Worm (Caenorhabditis elegans): ENCODE data around the gene snrp-40.1.

Gene snrp-40.1

DNA sequence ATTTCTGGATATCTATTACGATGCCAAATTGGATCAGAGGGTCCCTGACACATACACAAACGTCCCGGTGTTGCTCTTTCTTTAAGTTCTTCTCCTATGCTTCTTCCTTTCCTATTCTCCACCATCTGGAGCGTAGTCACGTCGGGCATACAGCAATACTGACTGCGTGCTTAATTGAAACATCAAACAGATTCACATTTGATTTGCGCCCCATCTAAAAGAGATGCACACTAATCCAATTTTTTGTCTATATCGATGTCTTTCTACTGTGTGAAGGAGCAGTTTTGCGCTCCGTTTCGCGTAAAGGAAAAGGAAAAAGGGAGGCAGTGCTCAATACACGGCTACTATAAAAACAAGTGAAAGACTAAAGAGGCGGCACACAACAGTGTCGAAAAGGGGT, 29.1 kb upstream of the snrp-40.1 start:
- TF ChIP-seq pqm-1 (tag; optimal IDR thresholded peaks at IDR 0.05): no peak
- TF ChIP-seq F37D6.2 (tag; optimal IDR thresholded peaks at IDR 0.05): no peak
- no peak for TF ChIP-seq aha-1 (tag)
- no peak for TF ChIP-seq nhr-102 (tag; optimal IDR thresholded peaks at IDR 0.05)

DNA sequence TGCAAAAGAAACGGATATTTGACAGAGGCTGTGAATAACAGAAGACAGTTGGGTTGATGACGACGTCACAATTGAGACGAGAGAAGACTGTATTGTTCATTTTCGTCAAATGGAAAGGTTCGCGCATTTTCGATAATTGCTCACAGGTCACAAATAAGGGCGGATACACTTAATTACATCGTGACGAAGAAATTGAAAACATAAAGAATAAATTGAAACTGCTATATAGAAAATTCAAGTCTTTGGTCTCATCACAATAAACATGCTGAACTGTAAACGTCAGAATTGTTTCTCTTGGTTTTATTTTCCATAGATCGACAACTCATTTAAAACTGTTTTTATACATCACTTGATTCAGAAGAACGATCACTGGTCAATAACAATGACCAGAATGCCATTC, 27.2 kb upstream of the snrp-40.1 start, which contains the start of gene ZK455.5:
Gene ZK455.5, minus strand, starts transcription at position 101 of the 400 bp plus-strand sequence.
- TF ChIP-seq sdz-12 (GFP tag; optimal IDR thresholded peaks at IDR 0.05): no peak
- TF ChIP-seq nhr-102 (tag; optimal IDR thresholded peaks at IDR 0.05): no peak
- no peak for TF ChIP-seq ceh-28 (tag; optimal IDR thresholded peaks at IDR 0.05)
- TF ChIP-seq hmg-1.1 (GFP tag; IDR thresholded peaks at IDR 0.05): no peak
- TF ChIP-seq lir-3 (tag; optimal IDR thresholded peaks at IDR 0.05): no peak

ce11 chrX:11324240-11324639, 24.7 kb upstream of the snrp-40.1 start, which contains the start of gene asm-2:
Gene asm-2, minus strand, starts transcription at chrX:11324251.
- TF ChIP-seq nhr-77 (tag; optimal IDR thresholded peaks at IDR 0.05): peak; percentile 57
- peak; percentile 36; the same call in 1 of the 2 replicates for TF ChIP-seq tra-1 (GFP tag; IDR thresholded peaks at IDR 0.05)
- no peak for TF ChIP-seq daf-16 (GFP tag; optimal IDR thresholded peaks at IDR 0.05)
- peak; percentile 88 for TF ChIP-seq daf-16 (tag; optimal IDR thresholded peaks at IDR 0.05)
- TF ChIP-seq dmd-6 (GFP tag; IDR thresholded peaks at IDR 0.05): peak; percentile 63
- peak; percentile 98 for TF ChIP-seq pqm-1 (tag; optimal IDR thresholded peaks at IDR 0.05)
- no peak for TF ChIP-seq mxl-2 (GFP tag; conservative IDR thresholded peaks at IDR 0.05)
- TF ChIP-seq ZK337.2 (GFP tag; IDR thresholded peaks at IDR 0.05): no peak
- TF ChIP-seq php-3 (GFP tag; IDR thresholded peaks at IDR 0.05): no peak
- TF ChIP-seq D1046.2 (GFP tag; IDR thresholded peaks at IDR 0.05): no peak
- TF ChIP-seq mdl-1 (tag; optimal IDR thresholded peaks at IDR 0.05): peak in 1 of 2 experiments; percentile 29
- peak; percentile 87 for TF ChIP-seq nhr-28 (tag; optimal IDR thresholded peaks at IDR 0.05)
- TF ChIP-seq mxl-3 (GFP tag; optimal IDR thresholded peaks at IDR 0.05): peak; percentile 68
- TF ChIP-seq vab-7 (GFP tag; IDR thresholded peaks at IDR 0.05): no peak

DNA sequence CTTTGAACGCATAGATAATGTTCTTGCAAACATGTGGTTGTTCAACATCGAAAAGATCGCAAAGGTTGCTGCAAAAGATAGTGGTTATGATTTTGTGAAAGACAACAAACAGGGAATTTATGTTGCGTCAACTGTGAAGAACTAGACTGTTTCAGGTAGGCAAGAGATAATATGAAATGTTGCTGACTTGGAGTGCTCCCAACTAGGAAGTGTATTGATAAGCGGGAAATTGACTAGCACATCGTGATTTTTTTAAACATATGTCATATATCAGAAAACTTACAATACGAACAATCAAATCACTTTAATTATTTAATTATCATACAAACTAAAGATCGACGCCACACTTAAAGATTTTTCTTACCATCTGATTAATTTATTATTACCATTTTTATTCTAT, 23.6 kb upstream of the snrp-40.1 start:
- TF ChIP-seq Y48G9A.11 (GFP tag; IDR thresholded peaks at IDR 0.05): no peak
- no peak for TF ChIP-seq arid-1 (GFP tag; conservative IDR thresholded peaks at IDR 0.05)
- no peak for TF ChIP-seq lin-39 (tag; optimal IDR thresholded peaks at IDR 0.05)
- peak; percentile 13 for TF ChIP-seq nhr-28 (tag; optimal IDR thresholded peaks at IDR 0.05)
- TF ChIP-seq Y105C5A.15 (GFP tag; IDR thresholded peaks at IDR 0.05): no peak
- peak; percentile 5 for TF ChIP-seq aha-1 (tag)
- no peak for TF ChIP-seq madf-5 (GFP tag; IDR thresholded peaks at IDR 0.05)
- peak; percentile 80 for TF ChIP-seq pqm-1 (tag; optimal IDR thresholded peaks at IDR 0.05)
- peak; percentile 44; the same call in 1 of the 2 replicates for TF ChIP-seq dmd-6 (GFP tag; IDR thresholded peaks at IDR 0.05)
- TF ChIP-seq daf-16 (GFP tag; optimal IDR thresholded peaks at IDR 0.05): no peak
- TF ChIP-seq daf-16 (tag; optimal IDR thresholded peaks at IDR 0.05): peak; percentile 40

ce11 chrX:11317939-11318338, 18.4 kb upstream of the snrp-40.1 start, which contains the start of gene hizr-1:
Gene hizr-1, plus strand, starts transcription at chrX:11318278.
- TF ChIP-seq pqm-1 (tag; optimal IDR thresholded peaks at IDR 0.05) (peak; percentile 68), ZK546.5 (tag; optimal IDR thresholded peaks at IDR 0.05) (no peak), daf-16 (GFP tag; optimal IDR thresholded peaks at IDR 0.05) (no peak), daf-16 (tag; optimal IDR thresholded peaks at IDR 0.05) (peak; percentile 68), dve-1 (tag; optimal IDR thresholded peaks at IDR 0.05; ENCODE audit: insufficient read depth) (peak; percentile 36), dmd-8 (GFP tag; IDR thresholded peaks at IDR 0.05) (no peak), F10B5.3 (tag; optimal IDR thresholded peaks at IDR 0.05) (no peak), hlh-11 (tag; optimal IDR thresholded peaks at IDR 0.05) (peak; percentile 26), unc-130 (GFP tag; optimal IDR thresholded peaks at IDR 0.05) (no peak), F49E8.2 (tag; optimal IDR thresholded peaks at IDR 0.05; ENCODE audit: borderline replicate concordance) (no peak), aha-1 (tag) (peak; percentile 1), php-3 (GFP tag; IDR thresholded peaks at IDR 0.05) (peak; percentile 15; the same call in 1 of the 2 replicates), nhr-11 (tag; optimal IDR thresholded peaks at IDR 0.05) (no peak), nhr-42 (GFP tag; IDR thresholded peaks at IDR 0.05) (no peak), snpc-1.2 (GFP tag; IDR thresholded peaks at IDR 0.05) (no peak), lin-39 (tag; optimal IDR thresholded peaks at IDR 0.05) (no peak), zfp-3 (GFP tag; conservative IDR thresholded peaks at IDR 0.05) (no peak), nhr-28 (tag; optimal IDR thresholded peaks at IDR 0.05) (peak; percentile 68), F37D6.2 (tag; optimal IDR thresholded peaks at IDR 0.05) (no peak), F26F4.8 (GFP tag; conservative IDR thresholded peaks at IDR 0.05) (no peak)

Measured in whole organism, L4 larva.